Worm (Caenorhabditis elegans): ENCODE measurements around the gene str-43.

The str-43 gene

DNA sequence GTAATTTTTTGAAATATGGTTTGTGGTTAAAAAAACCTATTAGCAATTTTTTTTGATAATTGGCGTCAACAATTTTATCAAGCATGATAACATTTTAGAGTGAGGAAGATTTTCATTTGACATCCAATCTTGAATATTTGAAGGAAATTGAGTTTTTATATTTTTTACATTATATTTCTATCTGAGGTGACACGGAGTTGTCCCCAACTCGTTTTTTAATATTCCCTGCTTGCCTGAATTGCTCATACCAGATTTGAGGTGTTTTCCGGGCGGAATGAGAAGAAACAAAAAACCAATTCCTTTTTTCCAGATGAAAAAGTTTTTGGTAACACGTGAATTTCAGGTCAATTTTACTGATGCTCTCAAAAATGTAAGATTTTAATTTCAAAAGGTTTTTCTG is 32.4 kb downstream of the str-43 start, which contains the start of gene Y6E2A.7:
Y6E2A.7 (plus strand) TSS at position 301 of the 400 bp plus-strand sequence.
- TF ChIP-seq eyg-1 (tag; optimal IDR thresholded peaks at IDR 0.05) (no peak), C38D4.7 (GFP tag; optimal IDR thresholded peaks at IDR 0.05) (no peak), zip-5 (tag; optimal IDR thresholded peaks at IDR 0.05) (no peak), K02D7.2 (tag; optimal IDR thresholded peaks at IDR 0.05) (no peak), K09A11.1 (tag; optimal IDR thresholded peaks at IDR 0.05; ENCODE audit: insufficient read depth) (no peak), hlh-13 (GFP tag; optimal IDR thresholded peaks at IDR 0.05) (no peak), fkh-6 (tag; optimal IDR thresholded peaks at IDR 0.05) (no peak), lim-6 (tag; optimal IDR thresholded peaks at IDR 0.05) (no peak), elt-4 (tag; optimal IDR thresholded peaks at IDR 0.05) (no peak), elt-2 (tag; optimal IDR thresholded peaks at IDR 0.05) (no peak)

DNA sequence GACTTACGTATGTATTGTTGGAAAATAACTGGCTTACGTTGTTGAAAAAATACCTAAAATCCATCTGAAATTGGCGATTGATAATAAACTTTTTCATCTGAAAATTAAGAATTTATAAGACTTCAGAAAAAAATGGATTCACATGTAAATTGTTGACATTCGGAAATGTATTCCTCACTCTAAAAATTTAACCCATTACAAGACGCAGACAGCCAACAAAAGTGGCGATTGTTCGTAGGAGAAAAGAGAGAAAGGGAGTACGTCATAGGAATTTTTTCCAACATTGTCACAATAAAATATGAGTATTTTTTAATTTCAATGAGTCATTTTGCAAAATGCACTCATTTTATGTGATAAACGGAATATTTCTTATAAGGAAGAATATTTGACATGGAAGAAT is 33.4 kb downstream of the str-43 start, which contains the start of gene Y6E2A.5:
Y6E2A.5 (minus strand) TSS at position 101 of the 400 bp plus-strand sequence.
- TF ChIP-seq hlh-30 (tag; optimal IDR thresholded peaks at IDR 0.05; ENCODE audit: insufficient read depth) (no peak), elt-2 (tag; optimal IDR thresholded peaks at IDR 0.05) (no peak), ceh-45 (GFP tag; IDR thresholded peaks at IDR 0.05) (no peak), pha-2 (tag; optimal IDR thresholded peaks at IDR 0.05) (no peak)

DNA sequence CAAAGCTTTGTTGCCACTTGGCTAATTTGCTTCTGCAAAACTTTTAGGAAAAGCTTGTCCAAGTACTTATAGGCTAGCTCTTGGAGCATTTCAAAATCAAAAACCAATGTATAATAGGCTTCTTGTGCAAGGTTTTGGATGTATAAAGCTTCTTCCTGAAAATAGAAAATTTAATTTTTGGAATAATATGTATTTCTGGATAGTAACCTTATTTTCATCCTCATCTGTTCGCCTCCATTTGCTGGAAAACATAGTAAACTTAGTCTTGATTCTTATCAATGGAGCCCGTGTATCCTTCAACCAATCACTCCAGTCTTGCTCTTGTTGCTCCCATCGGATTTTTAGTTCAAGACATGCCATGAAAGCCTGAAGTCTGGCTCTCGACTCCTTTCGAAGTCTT is 35.3 kb downstream of the str-43 start, which contains the start of gene Y6E2A.4:
Y6E2A.4 (minus strand) TSS at position 101 of the 400 bp plus-strand sequence.
- no peak for TF ChIP-seq ahr-1 (tag; optimal IDR thresholded peaks at IDR 0.05)
- TF ChIP-seq K09A11.1 (tag; optimal IDR thresholded peaks at IDR 0.05; ENCODE audit: insufficient read depth), result no peak
- no peak for TF ChIP-seq pqm-1 (tag; optimal IDR thresholded peaks at IDR 0.05)
- no peak for TF ChIP-seq ref-2 (tag; optimal IDR thresholded peaks at IDR 0.05)
- no peak for TF ChIP-seq tbx-7 (tag; optimal IDR thresholded peaks at IDR 0.05)
- no peak for TF ChIP-seq che-1 (tag; optimal IDR thresholded peaks at IDR 0.05)
- TF ChIP-seq fkh-6 (tag; optimal IDR thresholded peaks at IDR 0.05), result no peak
- no peak for TF ChIP-seq nhr-11 (tag; optimal IDR thresholded peaks at IDR 0.05)
- TF ChIP-seq nhr-232 (tag; optimal IDR thresholded peaks at IDR 0.05), result no peak
- TF ChIP-seq fkh-10 (GFP tag; optimal IDR thresholded peaks at IDR 0.05), result no peak
- TF ChIP-seq elt-2 (tag; optimal IDR thresholded peaks at IDR 0.05), result no peak
- no peak for TF ChIP-seq hlh-6 (tag; optimal IDR thresholded peaks at IDR 0.05)
- no peak for TF ChIP-seq unc-86 (tag; optimal IDR thresholded peaks at IDR 0.05)
- TF ChIP-seq ets-4 (tag; optimal IDR thresholded peaks at IDR 0.05), result no peak
- TF ChIP-seq hlh-30 (tag; optimal IDR thresholded peaks at IDR 0.05; ENCODE audit: insufficient read depth), result no peak
- TF ChIP-seq F13H6.1 (tag; optimal IDR thresholded peaks at IDR 0.05), result no peak
- TF ChIP-seq pha-2 (tag; optimal IDR thresholded peaks at IDR 0.05), result no peak
- no peak for TF ChIP-seq sox-2 (GFP tag; IDR thresholded peaks at IDR 0.05)

DNA sequence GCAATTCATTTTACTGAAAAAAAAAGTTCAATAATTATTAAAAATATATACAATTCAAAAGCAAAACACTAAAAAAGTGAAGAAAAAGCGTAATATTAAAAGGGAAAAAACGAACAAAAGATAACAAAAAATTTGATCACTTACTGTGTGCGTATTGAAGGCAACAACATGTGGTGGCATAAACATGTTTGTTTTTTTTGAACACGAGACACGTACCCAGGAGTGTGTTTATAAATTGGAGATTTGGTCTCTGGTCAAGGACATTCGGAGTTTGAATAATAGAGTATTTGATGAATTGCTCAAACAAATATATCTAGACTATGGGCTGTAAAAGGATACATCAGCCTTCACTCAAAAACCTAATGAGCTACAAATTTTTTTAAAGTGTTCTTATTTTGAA is 36.3 kb downstream of the str-43 start:
- TF ChIP-seq ceh-2 (tag; optimal IDR thresholded peaks at IDR 0.05) (no peak), hlh-13 (GFP tag; optimal IDR thresholded peaks at IDR 0.05) (no peak), unc-3 (GFP tag; conservative IDR thresholded peaks at IDR 0.05) (no peak), unc-3 (tag; optimal IDR thresholded peaks at IDR 0.05) (no peak), K09A11.1 (tag; optimal IDR thresholded peaks at IDR 0.05; ENCODE audit: insufficient read depth) (no peak), ceh-22 (tag; optimal IDR thresholded peaks at IDR 0.05) (no peak), F13H6.1 (tag; optimal IDR thresholded peaks at IDR 0.05) (no peak), sox-4 (tag; optimal IDR thresholded peaks at IDR 0.05) (no peak)

DNA sequence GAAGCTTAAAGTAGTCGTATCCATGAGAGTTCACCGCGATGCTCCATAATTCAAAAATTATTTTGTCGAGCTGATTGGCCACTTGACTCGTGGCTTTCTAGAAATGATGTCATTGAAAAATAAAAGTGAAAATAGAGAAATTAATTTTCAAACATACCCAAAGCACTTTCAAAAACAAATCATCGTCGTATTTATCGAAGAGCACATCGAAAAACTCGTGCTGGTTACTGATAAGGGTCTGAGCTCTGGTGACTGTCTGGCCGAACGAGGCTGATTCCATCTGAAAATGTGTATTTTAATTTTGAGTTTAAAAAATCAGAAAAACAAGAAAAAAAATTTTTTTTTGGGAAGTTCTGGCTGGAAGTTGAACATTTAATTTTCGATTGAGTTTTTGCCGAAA is 39.6 kb downstream of the str-43 start:
- TF ChIP-seq C38D4.7 (GFP tag; optimal IDR thresholded peaks at IDR 0.05) (no peak), ceh-2 (tag; optimal IDR thresholded peaks at IDR 0.05) (no peak), unc-3 (GFP tag; conservative IDR thresholded peaks at IDR 0.05) (no peak), unc-3 (tag; optimal IDR thresholded peaks at IDR 0.05) (no peak), ceh-14 (tag; optimal IDR thresholded peaks at IDR 0.05) (no peak), hlh-30 (tag; optimal IDR thresholded peaks at IDR 0.05; ENCODE audit: insufficient read depth) (no peak)

DNA sequence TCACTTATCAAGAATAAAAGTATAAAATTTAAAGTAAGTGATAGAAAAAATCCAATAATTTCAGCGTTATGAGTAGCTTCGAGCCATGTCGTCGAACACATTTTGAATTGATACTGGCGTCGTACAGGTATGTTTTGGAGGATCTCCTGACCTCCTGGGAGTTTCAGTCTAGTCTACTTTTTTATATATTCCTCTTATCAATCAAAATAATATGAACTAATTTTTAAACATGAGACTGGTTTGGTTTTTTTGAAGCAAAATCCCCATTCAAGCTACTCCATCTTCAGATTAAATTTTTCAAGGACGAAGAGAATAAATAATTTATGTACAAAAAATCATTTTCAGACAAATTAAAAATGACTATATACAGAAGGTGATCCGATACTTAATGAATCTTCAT is 40.1 kb downstream of the str-43 start, which contains the start of gene str-101:
str-101 (minus strand) TSS at position 101 of the 400 bp plus-strand sequence.
- no peak for TF ChIP-seq lin-11 (tag; optimal IDR thresholded peaks at IDR 0.05)
- TF ChIP-seq sox-4 (tag; optimal IDR thresholded peaks at IDR 0.05), result no peak
- no peak for TF ChIP-seq hlh-30 (tag; optimal IDR thresholded peaks at IDR 0.05; ENCODE audit: insufficient read depth)
- TF ChIP-seq madf-2 (tag; optimal IDR thresholded peaks at IDR 0.05), result no peak
- TF ChIP-seq fkh-6 (tag; optimal IDR thresholded peaks at IDR 0.05), result no peak
- TF ChIP-seq unc-3 (GFP tag; conservative IDR thresholded peaks at IDR 0.05), result no peak
- no peak for TF ChIP-seq unc-3 (tag; optimal IDR thresholded peaks at IDR 0.05)
- TF ChIP-seq ceh-2 (tag; optimal IDR thresholded peaks at IDR 0.05), result no peak
- TF ChIP-seq hlh-8 (tag; optimal IDR thresholded peaks at IDR 0.05), result no peak
- no peak for TF ChIP-seq ztf-16 (tag; optimal IDR thresholded peaks at IDR 0.05)
- no peak for TF ChIP-seq C38D4.7 (GFP tag; optimal IDR thresholded peaks at IDR 0.05)
- no peak for TF ChIP-seq pax-1 (tag; optimal IDR thresholded peaks at IDR 0.05)
- no peak for TF ChIP-seq zip-5 (tag; optimal IDR thresholded peaks at IDR 0.05)
- TF ChIP-seq nhr-232 (tag; optimal IDR thresholded peaks at IDR 0.05), result no peak
- TF ChIP-seq pag-3 (tag; optimal IDR thresholded peaks at IDR 0.05; ENCODE audit: borderline replicate concordance), result no peak
- no peak for TF ChIP-seq hlh-6 (tag; optimal IDR thresholded peaks at IDR 0.05)
- TF ChIP-seq T23F11.4 (GFP tag; optimal IDR thresholded peaks at IDR 0.05), result no peak
- TF ChIP-seq npax-4 (tag; optimal IDR thresholded peaks at IDR 0.05), result no peak
- no peak for TF ChIP-seq rnt-1 (tag; optimal IDR thresholded peaks at IDR 0.05)

All from whole organism, late embryonic.